Fruit fly (Drosophila melanogaster) whole organism, adult: ENCODE results near the gene CG2187.

ENCODE experiments used
- CG11617 ChIP-seq: fragments of 200-800 bp; sonication (Bioruptor generic); optimal IDR thresholded peaks from 2 replicates; lab custom pipeline; 2017; ENCODE audit warnings: mild to moderate bottlenecking, missing biosample characterization, missing genetic modification reagents, missing genetic modification characterization
- CG14711 ChIP-seq: fragments of 200-800 bp; sonication (Bioruptor generic); optimal IDR thresholded peaks from 2 replicates; lab custom pipeline; 2018; ENCODE audit warnings: missing biosample characterization, mild to moderate bottlenecking, missing genetic modification characterization, moderate library complexity
- CG33017 ChIP-seq: fragments of 200-800 bp; sonication (Bioruptor generic); optimal IDR thresholded peaks from 2 replicates; lab custom pipeline; 2018; ENCODE audit warnings: missing biosample characterization, mild to moderate bottlenecking, missing genetic modification characterization, moderate library complexity
- CG5204 ChIP-seq: fragments of 200-800 bp; sonication (Bioruptor generic); optimal IDR thresholded peaks from 2 replicates; lab custom pipeline; 2016; ENCODE audit warnings: missing biosample characterization, missing genetic modification characterization
- CG7045 ChIP-seq: fragments of 200-800 bp; sonication (Bioruptor generic); optimal IDR thresholded peaks from 2 replicates; lab custom pipeline; 2017; ENCODE audit warnings: missing biosample characterization, mild to moderate bottlenecking, missing genetic modification characterization
- CG7101 ChIP-seq: fragments of 200-800 bp; sonication (Bioruptor generic); optimal IDR thresholded peaks from 2 replicates; lab custom pipeline; 2018; ENCODE audit warnings: missing biosample characterization, mild to moderate bottlenecking, missing genetic modification characterization, moderate library complexity
- Clk ChIP-seq: fragments of 200-800 bp; sonication (Bioruptor generic); optimal IDR thresholded peaks from 2 replicates; lab custom pipeline; 2017; ENCODE audit warnings: missing biosample characterization, missing genetic modification characterization
- bab1 ChIP-seq: fragments of 200-800 bp; sonication (Bioruptor generic); optimal IDR thresholded peaks from 3 replicates; lab custom pipeline; 2019; ENCODE audit warnings: missing biosample characterization, mild to moderate bottlenecking, missing genetic modification characterization, moderate library complexity
- cnc ChIP-seq, 2 experiments: fragments of >200 bp; optimal IDR thresholded peaks; 2 replicates each; lab custom pipeline; 2017
- kay ChIP-seq: fragments of 200-800 bp; sonication (Bioruptor generic); peaks from one replicate; lab custom pipeline; 2016; ENCODE audit warnings: missing biosample characterization, missing genetic modification characterization, borderline replicate concordance
- ovo ChIP-seq: fragments of 200-800 bp; sonication (Bioruptor generic); optimal IDR thresholded peaks from 2 replicates; lab custom pipeline; 2016; ENCODE audit warnings: missing biosample characterization, missing genetic modification characterization
- pad ChIP-seq: fragments of 200-800 bp; sonication (Bioruptor generic); optimal IDR thresholded peaks from 3 replicates; lab custom pipeline; 2017; ENCODE audit warnings: missing biosample characterization, missing genetic modification characterization, mild to moderate bottlenecking, moderate library complexity, missing genetic modification reagents
- tj ChIP-seq: fragments of 200-800 bp; sonication (Bioruptor generic); optimal IDR thresholded peaks from 3 replicates; lab custom pipeline; 2017; ENCODE audit warnings: missing biosample characterization, mild to moderate bottlenecking, missing genetic modification characterization, moderate library complexity
- toe ChIP-seq: fragments of 200-800 bp; sonication (Bioruptor generic); optimal IDR thresholded peaks from 2 replicates; lab custom pipeline; 2016; ENCODE audit warnings: missing biosample characterization, missing genetic modification characterization

dm6 chr3R:31764672-31765071, 6.2 kb upstream of the CG2187 start, which contains the start of gene CG2150:
- TF ChIP-seq cnc (optimal IDR thresholded peaks at IDR 0.05; lab: Kevin White, UChicago) (no peak), CG7045 (GFP tag; lab: Kevin White, UChicago) (no peak), CG14711 (no peak), bab1 (GFP tag; lab: Kevin White, UChicago) (no peak), CG33017 (no peak), ovo (GFP tag; lab: Kevin White, UChicago) (no peak), toe (GFP tag; lab: Kevin White, UChicago) (no peak), tj (GFP tag; lab: Kevin White, UChicago) (no peak), CG5204 (no peak), kay (GFP tag; lab: Kevin White, UChicago) (no peak), CG7101 (tag; lab: Kevin White, UChicago) (no peak), Clk (GFP tag; lab: Kevin White, UChicago) (no peak), CG11617 (no peak), pad (GFP tag; lab: Kevin White, UChicago) (no peak)
